Fruit fly (Drosophila melanogaster) ovary, adult (tissue): ENCODE results near the gene ATPsynG.

ENCODE experiments used
- CG17801 ChIP-seq: fragments of 200-800 bp; optimal IDR thresholded peaks from 2 replicates; lab custom pipeline; 2019; ENCODE audit warnings: missing biosample characterization, mild to moderate bottlenecking, missing genetic modification characterization, moderate library complexity; ENCODE audit not compliant: partially characterized antibody

The ATPsynG gene

DNA sequence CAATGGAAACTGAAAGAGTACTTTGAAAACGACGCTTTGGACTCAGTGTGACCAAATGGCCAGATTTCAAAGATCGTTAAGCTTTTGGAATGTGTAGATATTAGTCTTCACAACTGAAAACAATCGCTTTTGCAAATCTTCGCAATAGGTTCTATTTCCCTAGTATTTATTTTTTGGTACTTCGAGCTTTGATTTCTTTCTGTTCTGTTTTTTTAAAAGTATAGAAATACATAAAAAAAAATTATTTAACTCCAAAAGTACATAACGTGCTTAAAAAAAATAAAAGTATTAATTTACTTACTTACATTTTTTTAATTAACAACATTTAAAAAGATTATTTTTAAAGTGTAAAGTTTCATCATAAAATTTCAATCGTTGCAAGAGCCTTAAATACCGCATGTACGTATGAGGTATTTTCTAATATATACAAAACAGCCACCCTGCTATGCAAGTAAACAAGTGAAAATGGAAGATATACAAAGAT lies 11.2 kb upstream of the ATPsynG start, which contains the start of the genes piwi and CG12253:
Gene piwi (minus strand): TSS at position 51 of the 484 bp plus-strand sequence.
Gene CG12253 (plus strand): TSS at position 437 of the 484 bp plus-strand sequence.
- TF ChIP-seq CG17801 (GFP tag; lab: Kevin White, UChicago): peak; percentile 6

DNA sequence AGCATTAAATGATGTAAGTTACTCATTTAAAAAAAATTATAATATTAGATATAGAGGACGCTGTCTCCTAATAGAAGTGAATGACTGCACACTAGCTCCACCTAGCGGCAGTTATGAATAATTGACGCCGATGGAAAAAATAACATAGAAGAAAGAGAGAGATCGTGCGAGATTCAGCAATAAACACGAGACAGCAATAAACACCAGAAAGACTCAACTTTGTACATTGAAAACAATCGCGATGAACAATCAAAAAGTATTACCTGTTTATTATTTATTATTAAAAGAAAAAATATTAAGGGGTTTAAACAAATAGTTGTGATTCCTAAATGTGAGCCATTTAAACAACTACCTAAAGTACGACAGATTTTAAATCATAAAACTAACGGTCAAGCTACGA lies 9.9 kb upstream of the ATPsynG start:
- peak; percentile 54 for TF ChIP-seq CG17801 (GFP tag; lab: Kevin White, UChicago)

DNA sequence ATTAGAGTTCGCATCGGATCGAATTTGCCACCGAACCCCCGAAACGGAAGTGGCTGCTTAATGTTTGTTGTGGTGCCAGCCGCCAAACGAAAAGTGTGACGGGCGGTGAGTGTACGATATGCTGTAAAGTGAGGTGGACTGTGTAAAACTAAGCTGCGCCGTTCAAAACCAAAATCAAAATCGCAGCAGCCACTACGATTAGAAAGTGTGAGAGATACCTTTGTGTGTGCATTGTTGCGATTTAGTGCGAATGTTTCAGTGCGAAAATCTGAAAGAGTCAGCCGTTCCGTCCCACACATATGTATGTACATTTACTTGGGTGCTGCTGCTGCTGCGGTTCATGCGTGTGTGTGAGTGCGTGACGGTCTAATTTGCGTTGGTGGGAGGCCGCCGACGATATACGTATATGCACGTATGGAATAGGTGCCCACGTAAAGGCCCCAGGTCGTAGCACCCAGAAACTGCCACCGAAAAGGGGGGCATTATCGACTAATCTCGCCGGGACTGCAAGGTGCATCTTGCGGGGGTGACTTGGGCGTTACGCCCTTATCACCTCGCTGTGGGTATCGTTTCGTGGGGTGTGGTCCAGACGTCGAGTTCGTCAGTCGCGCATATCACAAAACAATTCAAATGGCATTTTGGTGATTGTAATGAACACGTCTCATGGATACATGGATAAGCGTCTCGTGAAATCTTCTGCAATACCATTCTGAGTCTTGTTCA lies 826 bp upstream of the ATPsynG start:
- TF ChIP-seq CG17801 (GFP tag; lab: Kevin White, UChicago): peak; percentile 1

DNA sequence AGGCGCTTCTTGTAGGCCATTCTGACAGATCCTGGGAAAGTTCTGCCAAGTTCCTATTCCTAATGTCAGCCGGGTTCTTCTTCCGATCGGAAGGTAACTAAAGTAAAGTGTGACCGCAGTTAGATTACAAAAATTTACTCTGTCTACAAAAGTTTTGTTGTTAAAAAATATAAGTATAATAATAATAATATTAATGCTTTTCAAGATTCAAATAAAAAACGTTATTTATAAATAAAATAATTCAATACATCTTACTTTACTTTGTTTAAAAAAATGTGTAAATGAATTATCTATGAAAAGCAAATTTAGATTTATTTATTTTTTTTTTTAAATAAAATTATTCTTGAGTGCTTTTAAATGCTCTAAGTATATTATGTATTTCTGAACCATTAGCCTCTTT lies 1.0 kb downstream of the ATPsynG start, which contains the start of gene abo:
Gene abo (minus strand): TSS at position 101 of the 400 bp plus-strand sequence.
- no peak for TF ChIP-seq CG17801 (GFP tag; lab: Kevin White, UChicago)

DNA sequence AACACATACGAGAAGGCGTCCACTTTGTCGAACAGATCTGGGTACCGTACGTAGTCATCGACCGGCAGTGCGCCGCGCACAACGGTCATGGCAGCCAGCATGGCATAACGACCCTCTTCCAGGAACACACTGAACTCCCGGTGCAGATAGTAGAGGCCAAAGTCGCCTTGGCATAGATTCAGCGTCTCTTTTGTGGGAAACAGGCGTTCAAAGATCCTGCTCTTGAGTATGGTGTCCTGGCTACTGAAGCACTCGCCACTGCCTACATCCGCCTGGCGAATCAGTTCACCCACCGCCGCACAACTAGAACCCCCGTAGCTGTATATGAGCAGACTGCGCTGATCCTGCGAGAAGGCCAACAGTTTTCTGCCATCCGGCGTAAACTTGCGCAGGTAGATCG lies 1.6 kb downstream of the ATPsynG start:
- TF ChIP-seq CG17801 (GFP tag; lab: Kevin White, UChicago): no peak

DNA sequence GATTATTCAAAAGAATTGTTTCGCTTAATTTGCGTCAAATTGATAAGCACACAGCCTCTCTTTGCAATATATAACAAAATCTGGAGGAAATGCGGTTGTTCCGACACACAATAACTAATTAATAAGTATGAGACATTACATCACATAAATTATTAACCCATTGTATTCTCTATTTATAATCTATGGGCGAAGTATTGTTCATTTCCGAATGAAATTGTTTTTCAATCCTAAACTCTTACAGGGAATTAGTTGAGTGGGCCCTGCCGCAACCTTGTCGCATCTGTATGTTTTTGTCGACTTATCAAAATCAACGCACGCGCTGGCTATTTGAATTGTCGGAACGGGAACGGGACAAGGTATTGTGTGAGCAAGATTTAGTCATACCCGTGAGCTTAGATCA lies 4.0 kb downstream of the ATPsynG start, which contains the start of gene CG16743:
Gene CG16743 (plus strand): TSS at position 57 of the 400 bp plus-strand sequence.
- no peak for TF ChIP-seq CG17801 (GFP tag; lab: Kevin White, UChicago)

DNA sequence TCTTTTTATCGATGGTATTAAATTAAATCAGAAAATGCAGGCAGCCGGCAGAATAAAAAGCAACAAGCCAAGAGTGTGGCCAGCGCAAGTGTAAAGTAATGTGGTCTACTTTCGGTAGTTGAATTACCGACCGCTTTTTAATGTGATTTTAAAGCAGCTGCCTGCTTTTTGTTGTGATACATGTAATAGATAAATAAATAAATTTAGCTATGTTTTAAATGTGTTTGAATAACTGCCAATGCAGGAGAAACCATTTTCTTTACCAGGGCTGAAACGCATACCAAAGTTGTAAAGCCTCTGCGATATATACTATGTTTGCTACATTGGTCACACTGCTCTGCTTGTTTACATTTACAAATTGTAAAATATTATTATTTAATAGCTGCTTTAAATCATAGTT lies 6.1 kb downstream of the ATPsynG start, which contains the start of the genes Tmem214 and YL-1:
Gene Tmem214 (minus strand): TSS at position 142 of the 400 bp plus-strand sequence.
Gene YL-1 (plus strand): TSS at position 310 of the 400 bp plus-strand sequence.
- peak; percentile 43 for TF ChIP-seq CG17801 (GFP tag; lab: Kevin White, UChicago)

DNA sequence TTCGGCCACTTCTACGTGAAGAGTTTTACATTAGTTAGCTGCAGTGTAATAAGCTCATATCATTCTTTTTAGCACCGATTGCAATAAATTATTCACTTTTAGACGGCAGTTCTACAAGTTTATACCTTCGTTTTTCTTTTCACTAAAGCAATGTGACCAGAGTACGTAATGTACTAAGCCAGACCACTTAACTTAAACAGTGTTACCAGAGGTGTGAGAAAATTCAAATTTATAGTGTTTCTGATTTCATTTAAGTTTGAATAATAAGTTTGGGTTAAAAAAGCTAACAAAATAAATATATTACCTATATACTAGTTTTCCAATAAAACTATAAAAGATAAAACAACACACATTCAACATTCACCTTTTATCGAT lies 8.2 kb downstream of the ATPsynG start:
- no peak for TF ChIP-seq CG17801 (GFP tag; lab: Kevin White, UChicago)

DNA sequence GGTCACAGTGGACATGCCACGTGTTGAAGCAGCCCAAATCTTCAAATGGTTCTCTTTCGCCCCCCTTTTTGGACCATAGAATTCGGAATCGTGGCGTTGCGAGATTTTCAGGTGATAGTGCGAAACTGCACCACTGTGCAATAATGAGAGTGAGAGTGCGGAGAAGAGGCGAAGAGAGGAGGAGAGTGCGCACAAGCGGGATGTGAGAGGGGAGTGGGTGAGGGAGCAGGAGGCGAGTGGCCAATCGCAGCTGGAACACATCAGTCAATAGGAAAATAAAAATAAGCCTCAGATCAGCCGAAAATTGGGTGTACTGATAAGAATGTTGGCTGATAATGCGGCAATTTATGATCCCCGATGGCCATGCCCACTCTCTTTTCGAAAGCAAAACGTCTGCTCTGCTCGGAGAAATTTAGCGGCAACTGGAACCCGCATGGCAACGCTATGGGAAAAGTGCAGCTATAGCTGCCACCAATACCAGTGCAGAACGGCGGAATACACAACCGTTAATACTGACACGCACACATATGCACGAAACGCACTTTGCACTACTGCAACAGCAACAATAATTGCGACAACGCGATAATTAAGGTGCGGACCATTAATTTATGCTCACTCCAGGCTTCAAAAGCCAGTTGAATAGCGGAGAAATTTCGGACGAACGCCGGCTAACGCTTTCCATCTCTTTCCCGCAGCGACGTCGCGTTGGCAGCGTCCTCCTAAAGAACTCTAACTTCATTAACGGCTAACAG lies 8.8 kb downstream of the ATPsynG start:
- peak; percentile 22 for TF ChIP-seq CG17801 (GFP tag; lab: Kevin White, UChicago)

DNA sequence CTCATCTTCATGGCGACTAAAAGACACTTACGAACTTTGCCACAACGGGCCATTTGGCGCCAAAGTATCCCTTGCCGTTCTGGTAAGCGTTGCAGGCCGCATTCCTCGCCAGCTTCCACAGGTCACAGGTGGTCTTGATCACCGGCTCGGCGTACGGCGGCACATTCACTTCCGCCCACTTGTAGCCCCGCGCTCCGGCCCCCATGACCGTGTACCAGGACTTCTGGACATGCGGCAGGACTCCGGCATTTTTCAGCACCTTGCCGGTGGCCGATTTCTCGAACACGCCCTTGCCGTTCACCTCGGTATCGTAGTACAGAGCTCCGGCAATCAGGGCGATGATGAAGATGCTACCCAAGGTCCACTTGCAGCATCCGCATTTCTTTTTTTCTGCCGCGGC lies 10.2 kb downstream of the ATPsynG start:
- no peak for TF ChIP-seq CG17801 (GFP tag; lab: Kevin White, UChicago)

DNA sequence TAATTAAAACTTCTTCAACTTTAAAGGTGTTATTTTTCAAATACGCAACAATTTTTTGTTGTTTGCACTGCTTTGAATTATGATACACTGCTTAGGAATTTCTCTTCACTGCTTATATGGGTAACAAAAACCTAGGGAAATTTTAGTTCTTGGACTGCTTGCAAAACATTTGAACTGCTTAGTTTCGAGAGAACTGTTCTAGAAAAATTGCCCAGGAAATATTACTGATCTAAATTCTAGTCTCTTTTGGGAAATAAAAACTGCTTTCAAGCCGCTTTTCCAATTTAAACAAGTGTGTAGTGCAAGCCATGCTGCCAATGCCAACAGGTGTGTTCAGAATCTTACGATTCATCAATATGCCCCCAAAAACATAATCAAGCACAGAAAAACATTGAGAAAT lies 11.7 kb downstream of the ATPsynG start:
- no peak for TF ChIP-seq CG17801 (GFP tag; lab: Kevin White, UChicago)

DNA sequence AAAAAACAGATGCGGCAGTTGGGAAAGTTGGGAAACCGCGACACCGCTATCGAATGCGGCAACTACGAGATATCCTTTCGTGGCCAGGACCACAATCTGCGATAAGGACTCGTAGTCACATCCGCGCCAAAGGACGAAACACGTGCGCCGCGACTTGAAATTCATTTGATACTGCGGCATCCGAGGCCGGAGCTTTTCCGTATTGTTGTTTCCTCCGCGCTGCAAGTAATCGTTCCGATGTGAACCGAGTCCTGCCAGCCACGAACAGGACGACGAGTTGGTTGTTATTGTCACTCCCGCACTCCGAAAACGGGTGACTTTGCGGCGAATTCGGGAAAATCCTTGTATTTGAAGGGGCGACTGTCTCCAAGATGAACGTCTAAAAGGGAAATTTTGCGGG lies 12.2 kb downstream of the ATPsynG start, which contains the start of gene dpr2:
Gene dpr2 (minus strand): TSS at position 175 of the 400 bp plus-strand sequence.
- no peak for TF ChIP-seq CG17801 (GFP tag; lab: Kevin White, UChicago)

DNA sequence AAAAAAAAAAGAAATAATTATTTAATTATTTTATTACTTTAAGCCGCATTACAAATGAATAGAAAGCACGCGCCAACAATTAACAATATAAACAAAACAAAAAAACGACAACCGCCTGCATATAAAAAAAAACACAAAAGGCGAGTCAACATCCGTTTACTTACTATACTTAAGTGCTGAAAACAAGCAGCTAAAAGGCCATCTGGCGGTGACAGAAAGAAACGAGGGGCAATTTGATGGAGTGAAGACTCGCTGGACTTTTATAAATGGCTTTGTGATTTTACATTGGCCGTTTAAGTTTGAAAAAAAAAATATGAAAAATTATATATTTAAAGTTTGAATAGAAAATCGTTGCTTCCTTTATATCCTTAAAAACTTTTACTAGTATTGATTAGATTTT lies 36.0 kb downstream of the ATPsynG start:
- TF ChIP-seq CG17801 (GFP tag; lab: Kevin White, UChicago): no peak

DNA sequence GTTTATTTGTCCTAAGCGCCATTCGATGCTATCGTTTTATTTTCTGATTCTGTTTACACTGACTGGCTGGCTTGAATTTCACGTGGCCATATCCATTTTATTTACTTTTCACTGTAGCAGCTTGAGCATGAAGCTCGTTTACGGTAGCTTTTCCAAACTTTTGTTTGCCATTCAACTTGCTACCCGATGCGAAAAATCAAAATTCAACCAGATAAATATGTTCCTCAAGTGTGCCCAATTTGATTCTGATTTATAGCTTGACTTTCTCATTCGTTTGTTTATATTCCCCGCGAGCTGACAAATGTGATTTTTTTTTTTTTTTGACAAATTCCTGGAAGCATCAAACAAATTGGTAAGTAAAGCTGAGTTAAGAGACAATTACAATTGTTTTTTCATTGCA lies 39.8 kb downstream of the ATPsynG start, which contains the start of gene CG14072:
Gene CG14072 (plus strand): TSS at position 301 of the 400 bp plus-strand sequence.
- TF ChIP-seq CG17801 (GFP tag; lab: Kevin White, UChicago): no peak
